Worm (Caenorhabditis elegans): ENCODE data around the gene F15E6.6.

DNA sequence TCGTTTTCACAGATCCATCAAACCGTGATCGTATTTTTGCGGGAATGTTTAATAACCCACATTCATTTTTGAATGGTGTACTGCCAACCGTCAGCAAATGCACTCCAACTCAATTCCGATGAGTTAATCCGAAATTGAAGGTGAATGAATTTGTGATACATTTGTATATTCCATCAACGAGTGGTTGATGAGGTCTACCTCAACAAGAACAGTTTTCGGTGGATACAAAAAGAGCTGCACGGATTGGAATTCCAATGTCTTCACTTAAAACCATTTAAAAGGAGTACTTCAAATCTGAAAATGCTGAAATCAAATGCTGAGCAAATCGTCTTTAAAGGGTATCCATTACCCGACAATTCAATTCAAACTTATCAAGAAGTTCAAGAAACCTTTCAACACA is 5.3 kb upstream of the F15E6.6 start, which contains the start of gene F15E6.5:
- TF ChIP-seq F39B2.1 (GFP tag; IDR thresholded peaks at IDR 0.05): no peak
- no peak for TF ChIP-seq tbx-9 (tag; optimal IDR thresholded peaks at IDR 0.05; ENCODE audit: borderline replicate concordance)
- no peak for TF ChIP-seq die-1 (tag; optimal IDR thresholded peaks at IDR 0.05)
- no peak for TF ChIP-seq ama-1 (optimal IDR thresholded peaks at IDR 0.05)
- TF ChIP-seq ama-1 (GFP tag; optimal IDR thresholded peaks at IDR 0.05): no peak
- no peak for TF ChIP-seq nhr-90 (tag; optimal IDR thresholded peaks at IDR 0.05)
- no peak for TF ChIP-seq aptf-3 (GFP tag; IDR thresholded peaks at IDR 0.05)
- TF ChIP-seq fkh-3 (tag; optimal IDR thresholded peaks at IDR 0.05): no peak
- TF ChIP-seq dpff-1 (tag; optimal IDR thresholded peaks at IDR 0.05): no peak
- TF ChIP-seq sea-2 (GFP tag; IDR thresholded peaks at IDR 0.05): no peak
- TF ChIP-seq nfyb-1 (GFP tag; IDR thresholded peaks at IDR 0.05): no peak
- TF ChIP-seq snpc-1.1 (tag; optimal IDR thresholded peaks at IDR 0.05; ENCODE audit: insufficient read depth): no peak
- no peak for TF ChIP-seq hmg-1.2 (GFP tag; IDR thresholded peaks at IDR 0.05)
- no peak for TF ChIP-seq somi-1 (GFP tag; optimal IDR thresholded peaks at IDR 0.05)

Data from whole organism, young adult.